Worm (Caenorhabditis elegans) whole organism, L4 larva: ENCODE data around the gene pes-9.

Experiments used
- F44E2.7 ChIP-seq: fragments of 200-800 bp; sonication (Bioruptor generic); IDR thresholded peaks from 2 replicates; pipeline ENCODE4 v2.1.2; 2022; ENCODE audit warnings: missing genetic modification characterization, missing compliant biosample characterization
- F49E8.2 ChIP-seq: sonication (generic microtip); optimal IDR thresholded peaks from 2 replicates; lab custom pipeline; 2016; ENCODE audit warnings: missing compliant biosample characterization, mild to moderate bottlenecking, missing genetic modification characterization, borderline replicate concordance
- T20F7.1 ChIP-seq: fragments of 200-800 bp; sonication (Bioruptor generic); optimal IDR thresholded peaks from 2 replicates; lab custom pipeline; 2018; ENCODE audit warnings: mild to moderate bottlenecking, missing genetic modification characterization, missing compliant biosample characterization
- Y105C5A.15 ChIP-seq: fragments of 200-800 bp; sonication (Bioruptor generic); IDR thresholded peaks from 2 replicates; pipeline ENCODE4 v1.3.6; 2022; ENCODE audit warnings: missing genetic modification characterization, missing compliant biosample characterization
- Y75B8A.6 ChIP-seq: fragments of 200-800 bp; sonication (Bioruptor generic); IDR thresholded peaks from 2 replicates; pipeline ENCODE4 v1.3.6; 2022; ENCODE audit warnings: missing genetic modification reagents, missing genetic modification characterization, missing compliant biosample characterization
- ceh-20 ChIP-seq: fragments of 200-800 bp; sonication (Bioruptor generic); IDR thresholded peaks from 2 replicates; pipeline ENCODE4 v1.3.6; 2022; ENCODE audit warnings: missing genetic modification reagents, missing genetic modification characterization, missing compliant biosample characterization
- ceh-82 ChIP-seq: sonication (generic microtip); optimal IDR thresholded peaks from 2 replicates; lab custom pipeline; 2017; ENCODE audit warnings: missing biosample characterization, missing genetic modification characterization
- daf-12 ChIP-seq: fragments of 150-350 bp; optimal IDR thresholded peaks from 2 replicates; lab custom pipeline; 2014; ENCODE audit warnings: missing biosample characterization, missing genetic modification reagents, missing genetic modification characterization
- daf-19 ChIP-seq: fragments of 200-800 bp; sonication (Bioruptor generic); conservative IDR thresholded peaks from 2 replicates; pipeline ENCODE4 v1.3.6; 2022; ENCODE audit warnings: missing genetic modification characterization, missing compliant biosample characterization
- daf-8 ChIP-seq: fragments of 200-800 bp; sonication (Bioruptor generic); IDR thresholded peaks from 2 replicates; pipeline ENCODE4 v1.3.6; 2022; ENCODE audit warnings: missing genetic modification characterization, missing compliant biosample characterization
- dmd-6 ChIP-seq: fragments of 200-800 bp; sonication (Bioruptor generic); IDR thresholded peaks from 2 replicates; pipeline ENCODE4 v1.3.6; 2022; ENCODE audit warnings: missing genetic modification reagents, missing genetic modification characterization, missing compliant biosample characterization
- egl-43 ChIP-seq: fragments of 200-800 bp; sonication (Bioruptor generic); IDR thresholded peaks from 2 replicates; pipeline ENCODE4 v1.3.6; 2022; ENCODE audit warnings: missing genetic modification reagents, missing genetic modification characterization, missing compliant biosample characterization
- fos-1 ChIP-seq: fragments of 150-350 bp; optimal IDR thresholded peaks from 2 replicates; lab custom pipeline; 2014; ENCODE audit warnings: missing biosample characterization, missing genetic modification characterization
- hif-1 ChIP-seq, 2 experiments: sonication (generic microtip); optimal IDR thresholded peaks; 2 replicates each; lab custom pipeline; 2016 to 2017; ENCODE audit warnings: missing compliant biosample characterization in 2 of 2, missing genetic modification characterization in 2 of 2, missing genetic modification reagents in 2 of 2, missing genotype in 2 of 2, mild to moderate bottlenecking in 1 of 2
- hlh-30 ChIP-seq: sonication (generic microtip); optimal IDR thresholded peaks from 2 replicates; lab custom pipeline; 2017; ENCODE audit warnings: antibody characterized with exemption, mild to moderate bottlenecking, missing genetic modification characterization, missing compliant biosample characterization; ENCODE audit not compliant: insufficient read depth
- lin-1 ChIP-seq: fragments of 200-800 bp; sonication (Bioruptor generic); IDR thresholded peaks from 2 replicates; pipeline ENCODE4 v1.3.6; 2022; ENCODE audit warnings: missing genetic modification reagents, missing genetic modification characterization, missing compliant biosample characterization
- lsy-2 ChIP-seq, 2 experiments: fragments of 150-350 bp in 1 of 2; sonication (generic microtip) in 1 of 2; optimal IDR thresholded peaks; 2 replicates each; lab custom pipeline; 2014 to 2017; ENCODE audit warnings: missing biosample characterization in 2 of 2, missing genetic modification characterization in 2 of 2
- mdl-1 ChIP-seq, 2 experiments: fragments of 150-350 bp in 1 of 2; sonication (generic microtip) in 1 of 2; optimal IDR thresholded peaks; 2 replicates each; lab custom pipeline; 2014 to 2017; ENCODE audit warnings: missing biosample characterization in 2 of 2, missing genetic modification characterization in 2 of 2
- mdt-29 ChIP-seq: fragments of 200-800 bp; sonication (Bioruptor generic); IDR thresholded peaks from 2 replicates; pipeline ENCODE4 v1.3.6; 2022; ENCODE audit warnings: missing genetic modification reagents, missing genetic modification characterization, missing compliant biosample characterization
- mxl-3 ChIP-seq: fragments of 200-800 bp; sonication (Bioruptor generic); optimal IDR thresholded peaks from 2 replicates; lab custom pipeline; 2018; ENCODE audit warnings: mild to moderate bottlenecking, missing genetic modification characterization, missing compliant biosample characterization
- nhr-10 ChIP-seq: fragments of 150-350 bp; optimal IDR thresholded peaks from 2 replicates; lab custom pipeline; 2014; ENCODE audit warnings: missing biosample characterization, missing genetic modification characterization
- nhr-102 ChIP-seq: sonication (generic microtip); optimal IDR thresholded peaks from 2 replicates; lab custom pipeline; 2016; ENCODE audit warnings: mild to moderate bottlenecking, missing genetic modification characterization, moderate library complexity, missing compliant biosample characterization
- nhr-11 ChIP-seq: fragments of 150-350 bp; optimal IDR thresholded peaks from 2 replicates; lab custom pipeline; 2014; ENCODE audit warnings: missing biosample characterization, missing genetic modification characterization
- nhr-237 ChIP-seq: sonication (generic microtip); optimal IDR thresholded peaks from 2 replicates; lab custom pipeline; 2017; ENCODE audit warnings: missing biosample characterization, missing genetic modification characterization
- nhr-28 ChIP-seq: fragments of 150-350 bp; optimal IDR thresholded peaks from 2 replicates; lab custom pipeline; 2014; ENCODE audit warnings: missing biosample characterization, missing genetic modification characterization
- set-16 ChIP-seq: fragments of 200-800 bp; sonication (Bioruptor generic); IDR thresholded peaks from 2 replicates; pipeline ENCODE4 v1.3.6; 2022; ENCODE audit warnings: missing genetic modification reagents, missing genetic modification characterization, missing compliant biosample characterization
- snpc-4 ChIP-seq: fragments of 150-350 bp; optimal IDR thresholded peaks from 2 replicates; lab custom pipeline; 2014; ENCODE audit warnings: missing biosample characterization, missing genetic modification characterization
- tra-1 ChIP-seq: fragments of 200-800 bp; sonication (Bioruptor generic); IDR thresholded peaks from 2 replicates; pipeline ENCODE4 v1.3.6; 2022; ENCODE audit warnings: missing genetic modification reagents, missing genetic modification characterization, missing compliant biosample characterization
- unc-62 ChIP-seq, 3 experiments: fragments of 150-350 bp in 1 of 3; sonication (generic microtip); optimal IDR thresholded peaks in 2 of 3; peaks in 1 of 3; 1 replicate in 1 of 3; 2 replicates in 2 of 3; lab custom pipeline; 2014 to 2017; ENCODE audit warnings: missing biosample characterization in 3 of 3, missing genetic modification characterization in 3 of 3, missing genetic modification reagents in 3 of 3, missing genotype in 1 of 3
- zip-2 ChIP-seq: fragments of 150-350 bp; optimal IDR thresholded peaks from 2 replicates; lab custom pipeline; 2014; ENCODE audit warnings: missing biosample characterization, missing genetic modification characterization
- ztf-7 ChIP-seq: fragments of 150-350 bp; optimal IDR thresholded peaks from 2 replicates; lab custom pipeline; 2014; ENCODE audit warnings: missing biosample characterization, missing genetic modification characterization

Gene pes-9

ce11 chrV:14635119-14635518 is 38.3 kb upstream of the pes-9 start, which contains the start of gene F43D2.6:
Gene F43D2.6, minus strand, starts transcription at chrV:14635180.
- TF ChIP-seq ceh-82 (tag; lab: Kevin White, UChicago) (no peak), nhr-10 (tag; lab: Kevin White, UChicago) (no peak), nhr-102 (tag; lab: Kevin White, UChicago) (no peak), tra-1 (no peak), Y75B8A.6 (GFP tag; lab: Robert Waterston, UW) (no peak)

ce11 chrV:14633319-14633718 is 36.5 kb upstream of the pes-9 start:
- TF ChIP-seq ztf-7 (tag; lab: Kevin White, UChicago) (no peak), dmd-6 (peak; percentile 17; the same call in 1 of the 2 replicates), mxl-3 (GFP tag; lab: Kevin White, UChicago) (peak; percentile 39), lin-1 (no peak), hlh-30 (tag; lab: Kevin White, UChicago) (peak; percentile 43), hif-1 (tag; optimal IDR thresholded peaks at IDR 0.05; lab: Kevin White, UChicago) (no peak), unc-62 (GFP tag; optimal IDR thresholded peaks at IDR 0.05 in 1 of 2; lab: Kevin White, UChicago) (peak in 1 of 2 experiments; percentile 60), unc-62 (tag; optimal IDR thresholded peaks at IDR 0.05; lab: Kevin White, UChicago) (no peak), mdl-1 (tag; optimal IDR thresholded peaks at IDR 0.05; lab: Kevin White, UChicago) (peak in 1 of 2 experiments; percentile 29), mdt-29 (GFP tag; lab: Robert Waterston, UW) (no peak), F44E2.7 (GFP tag; lab: Robert Waterston, UW) (no peak), fos-1 (tag; lab: Kevin White, UChicago) (no peak), nhr-28 (tag; lab: Kevin White, UChicago) (peak; percentile 30)

DNA sequence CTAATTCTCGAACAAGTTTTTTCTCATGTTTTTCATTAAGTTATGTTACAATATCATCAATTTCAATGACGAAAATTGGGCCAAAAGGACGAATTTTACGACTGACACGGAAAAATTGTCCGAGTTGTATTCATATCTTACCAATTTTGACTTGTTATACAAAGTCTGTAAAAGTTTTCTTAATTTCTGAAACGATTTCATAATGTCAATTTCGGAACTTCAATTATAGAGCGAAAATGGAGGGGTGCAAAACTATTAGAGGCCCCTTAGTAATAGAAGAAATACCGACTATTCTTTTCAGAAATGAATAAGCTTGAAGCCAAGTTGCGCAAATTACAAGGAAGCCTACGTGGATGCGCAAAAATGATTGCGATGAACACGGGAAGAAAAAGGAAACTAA is 34.8 kb upstream of the pes-9 start, which contains the start of gene F43D2.3:
Gene F43D2.3 (plus strand): TSS at position 301 of the 400 bp plus-strand sequence.
- TF ChIP-seq F49E8.2 (tag; lab: Kevin White, UChicago) = no peak
- TF ChIP-seq daf-8 (GFP tag; lab: Robert Waterston, UW) = no peak
- no peak for TF ChIP-seq nhr-11
- no peak for TF ChIP-seq dmd-6
- no peak for TF ChIP-seq lin-1

DNA sequence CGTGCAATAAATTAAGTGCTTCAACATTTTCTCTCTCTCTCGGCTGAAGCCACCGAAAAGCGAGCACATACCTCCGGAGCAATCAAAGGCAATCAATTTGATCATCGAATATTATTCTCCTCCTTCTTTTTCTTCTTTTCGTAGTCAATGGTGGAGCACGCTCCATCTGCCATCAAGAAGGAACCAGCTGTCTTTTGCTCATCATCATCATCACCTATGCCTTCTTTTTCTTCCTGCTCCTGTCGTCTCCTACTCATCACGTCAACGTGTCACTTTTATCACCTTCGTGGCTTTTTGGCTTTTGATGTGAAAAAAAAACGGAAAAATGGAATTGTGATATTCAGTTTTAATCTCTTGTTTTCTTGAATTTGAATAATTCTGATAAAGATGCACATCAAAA is 28.8 kb upstream of the pes-9 start:
- TF ChIP-seq zip-2 (tag; lab: Kevin White, UChicago) = no peak
- TF ChIP-seq daf-8 (GFP tag; lab: Robert Waterston, UW) = no peak
- TF ChIP-seq unc-62 (GFP tag; optimal IDR thresholded peaks at IDR 0.05 in 1 of 2; lab: Kevin White, UChicago) = peak in 1 of 2 experiments; percentile 60
- TF ChIP-seq unc-62 (tag; optimal IDR thresholded peaks at IDR 0.05; lab: Kevin White, UChicago) = no peak
- TF ChIP-seq Y105C5A.15 (GFP tag; lab: Robert Waterston, UW) = no peak
- TF ChIP-seq snpc-4 (tag; lab: Kevin White, UChicago) = no peak
- TF ChIP-seq set-16 = no peak
- TF ChIP-seq F44E2.7 (GFP tag; lab: Robert Waterston, UW) = no peak
- TF ChIP-seq daf-19 = no peak
- no peak for TF ChIP-seq nhr-237 (tag; lab: Kevin White, UChicago)
- TF ChIP-seq egl-43 (GFP tag; lab: Robert Waterston, UW) = no peak
- TF ChIP-seq lsy-2 (tag; optimal IDR thresholded peaks at IDR 0.05; lab: Kevin White, UChicago) = no peak
- TF ChIP-seq daf-12 (tag; lab: Kevin White, UChicago) = no peak
- peak; percentile 50; the same call in 1 of the 2 replicates for TF ChIP-seq ceh-20 (GFP tag; lab: Robert Waterston, UW)

ce11 chrV:14620835-14621234 is 24.0 kb upstream of the pes-9 start, which contains the start of gene hot-1:
Gene hot-1, plus strand, starts transcription at chrV:14621135.
- TF ChIP-seq T20F7.1 (GFP tag; lab: Kevin White, UChicago) (no peak), nhr-11 (no peak)
